Worm (Caenorhabditis elegans): ENCODE data around the gene str-160.
A peak's percentile ranks its signal among the peaks of the same experiment; 100 is the strongest.

Gene str-160

DNA sequence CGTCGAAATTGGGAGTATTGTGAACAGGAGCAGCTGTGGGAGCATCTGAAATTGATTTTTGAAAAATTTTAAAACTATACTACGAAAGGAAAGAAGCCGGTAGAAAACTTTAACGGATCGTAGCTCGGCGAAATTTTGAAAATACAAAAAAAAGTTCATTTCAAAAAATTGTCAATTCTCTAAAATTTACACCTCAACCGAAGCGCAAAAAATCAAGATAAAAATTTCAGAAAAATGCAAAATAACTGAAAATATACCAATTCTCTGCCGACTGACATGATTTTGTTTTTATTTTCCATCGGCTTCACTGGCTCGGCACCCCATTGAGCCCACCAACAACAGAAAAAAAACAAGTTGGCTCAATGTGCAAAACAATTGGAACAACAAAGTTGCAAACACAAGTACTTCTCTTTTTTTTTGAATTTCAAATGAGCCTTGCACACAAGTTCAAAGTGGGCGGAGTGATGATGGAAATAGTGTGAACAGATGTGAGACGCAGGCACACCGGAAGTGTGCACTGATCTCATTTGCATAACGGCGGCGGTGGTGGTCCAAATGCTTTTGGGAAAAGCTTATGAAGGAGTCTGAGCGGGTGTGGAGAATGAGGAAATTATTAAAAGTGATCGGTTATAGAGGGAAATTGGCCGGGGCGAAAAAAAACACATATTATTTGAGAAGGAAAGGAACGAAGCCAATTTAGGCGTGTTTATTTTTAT is 40.4 kb downstream of the str-160 start, which contains the start of gene F36H9.7:
F36H9.7 (minus strand) TSS at position 51 of the 716 bp plus-strand sequence.
- TF ChIP-seq T20F7.1 (GFP tag; optimal IDR thresholded peaks at IDR 0.05) (no peak), nhr-102 (tag; optimal IDR thresholded peaks at IDR 0.05) (no peak), attf-4 (tag; optimal IDR thresholded peaks at IDR 0.05) (no peak), mdt-29 (GFP tag; IDR thresholded peaks at IDR 0.05) (no peak), hlh-30 (tag; optimal IDR thresholded peaks at IDR 0.05; ENCODE audit: insufficient read depth) (no peak), madf-5 (GFP tag; IDR thresholded peaks at IDR 0.05) (no peak), arid-1 (GFP tag; conservative IDR thresholded peaks at IDR 0.05) (no peak), aha-1 (tag) (no peak), lin-13 (GFP tag; optimal IDR thresholded peaks at IDR 0.05) (no peak), saeg-2 (GFP tag; IDR thresholded peaks at IDR 0.05) (no peak)

DNA sequence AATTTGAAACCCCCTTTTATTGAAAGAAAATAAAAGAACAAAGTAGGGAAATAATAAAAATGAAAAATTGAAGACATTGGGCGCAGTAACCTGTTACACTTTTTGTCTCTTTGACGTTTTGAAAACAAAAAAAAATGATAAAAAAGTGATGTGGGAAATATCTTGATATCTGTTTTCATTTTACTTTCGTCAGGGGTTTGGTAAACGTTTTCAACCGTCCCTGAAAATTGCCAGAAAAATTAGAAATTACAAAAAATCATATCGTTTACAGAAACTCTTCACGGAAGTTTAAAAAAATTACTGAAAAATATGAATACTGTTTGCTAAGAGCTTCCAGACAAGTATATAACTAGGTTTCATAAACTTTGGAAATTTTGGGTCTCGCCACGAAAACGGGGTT is 44.5 kb downstream of the str-160 start, which contains the start of gene F36H9.4:
F36H9.4 (minus strand) TSS at position 101 of the 400 bp plus-strand sequence.
- TF ChIP-seq nhr-41 (GFP tag; IDR thresholded peaks at IDR 0.05) (no peak), ctbp-1 (GFP tag; IDR thresholded peaks at IDR 0.05) (no peak), dmd-9 (GFP tag; IDR thresholded peaks at IDR 0.05) (no peak), set-16 (GFP tag; IDR thresholded peaks at IDR 0.05) (no peak), Y105C5A.15 (GFP tag; IDR thresholded peaks at IDR 0.05) (no peak), hif-1 (tag; optimal IDR thresholded peaks at IDR 0.05) (no peak), tra-1 (GFP tag; IDR thresholded peaks at IDR 0.05) (no peak), daf-12 (tag; optimal IDR thresholded peaks at IDR 0.05) (no peak)

DNA sequence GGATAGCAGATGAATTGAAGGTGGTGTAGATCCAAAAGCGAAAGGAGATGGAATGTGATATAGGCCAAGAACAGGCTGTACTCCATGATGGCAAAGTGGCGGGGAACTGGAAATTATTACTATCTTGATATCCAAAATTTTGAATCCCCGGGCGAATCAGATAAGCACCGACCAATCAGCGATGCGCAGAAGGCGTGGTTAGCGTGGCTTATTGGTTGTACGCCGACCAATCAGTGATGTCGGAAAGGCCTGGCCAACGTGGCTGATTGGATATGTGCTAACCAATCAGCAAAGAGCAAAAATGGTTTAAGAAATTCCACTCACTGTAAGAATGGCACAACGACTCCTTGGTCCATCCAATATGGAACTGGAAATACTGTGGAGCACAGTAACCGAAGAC is 45.3 kb downstream of the str-160 start:
- peak in 1 of 2 experiments; percentile 71 for TF ChIP-seq unc-62 (GFP tag; optimal IDR thresholded peaks at IDR 0.05 in 1 of 2)
- no peak for TF ChIP-seq unc-62 (tag; optimal IDR thresholded peaks at IDR 0.05)
- TF ChIP-seq mxl-2 (GFP tag; conservative IDR thresholded peaks at IDR 0.05): no peak

DNA sequence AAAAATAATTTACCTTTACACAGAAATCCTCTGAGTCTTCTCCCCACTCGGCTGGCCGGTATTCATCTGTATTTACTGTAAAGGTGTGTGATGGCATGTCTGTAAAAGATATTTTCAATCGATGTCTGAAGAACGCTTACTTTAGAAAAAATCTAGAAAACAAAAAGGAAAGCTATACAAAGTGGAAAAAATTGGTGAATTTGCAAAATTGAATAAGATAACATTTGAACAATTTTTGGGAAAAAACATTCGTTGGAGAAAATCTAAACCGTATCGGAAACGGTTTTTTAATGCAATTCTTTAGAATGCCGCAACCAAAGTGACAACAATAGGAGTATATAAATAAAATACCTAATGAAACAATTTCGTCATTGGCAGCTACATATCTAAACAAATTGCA is 47.3 kb downstream of the str-160 start, which contains the start of gene F36H9.5:
F36H9.5 (minus strand) TSS at position 101 of the 400 bp plus-strand sequence.
- no peak for TF ChIP-seq unc-62 (GFP tag; optimal IDR thresholded peaks at IDR 0.05 in 1 of 2)
- no peak for TF ChIP-seq unc-62 (tag; optimal IDR thresholded peaks at IDR 0.05)
- no peak for TF ChIP-seq unc-39 (tag; optimal IDR thresholded peaks at IDR 0.05)
- TF ChIP-seq spr-3 (GFP tag; optimal IDR thresholded peaks at IDR 0.05): no peak
- no peak for TF ChIP-seq dmd-8 (GFP tag; IDR thresholded peaks at IDR 0.05)
- TF ChIP-seq nhr-77 (tag; optimal IDR thresholded peaks at IDR 0.05): no peak
- TF ChIP-seq tra-1 (GFP tag; IDR thresholded peaks at IDR 0.05): no peak
